Worm (Caenorhabditis elegans) whole organism, L4 larva: ENCODE data around the gene gst-29.
A peak's percentile ranks its signal among the peaks of the same experiment; 100 is the strongest.

ENCODE experiments used
- D1046.2 ChIP-seq: fragments of 200-800 bp; sonication (Bioruptor generic); IDR thresholded peaks from 2 replicates; pipeline ENCODE4 v1.3.6; 2022; ENCODE audit warnings: missing genetic modification characterization, missing compliant biosample characterization
- Y48G9A.11 ChIP-seq: fragments of 200-800 bp; sonication (Bioruptor generic); IDR thresholded peaks from 2 replicates; pipeline ENCODE4 v1.3.6; 2022; ENCODE audit warnings: missing genetic modification reagents, missing genetic modification characterization, missing compliant biosample characterization
- aha-1 ChIP-seq: fragments of 150-350 bp; peaks from one replicate; lab custom pipeline; 2014; ENCODE audit warnings: missing biosample characterization, missing genetic modification characterization
- ama-1 ChIP-seq: fragments of 150-350 bp; optimal IDR thresholded peaks from 2 replicates; lab custom pipeline; 2014; ENCODE audit warnings: inconsistent platforms, mixed read lengths
- arid-1 ChIP-seq: fragments of 200-800 bp; sonication (Bioruptor generic); conservative IDR thresholded peaks from 2 replicates; pipeline ENCODE4 v1.3.6; 2022; ENCODE audit warnings: missing genetic modification reagents, missing genetic modification characterization, missing compliant biosample characterization
- ceh-20 ChIP-seq: fragments of 200-800 bp; sonication (Bioruptor generic); IDR thresholded peaks from 2 replicates; pipeline ENCODE4 v1.3.6; 2022; ENCODE audit warnings: missing genetic modification reagents, missing genetic modification characterization, missing compliant biosample characterization
- ceh-28 ChIP-seq: fragments of 150-350 bp; optimal IDR thresholded peaks from 2 replicates; lab custom pipeline; 2014; ENCODE audit warnings: missing biosample characterization, missing genetic modification reagents, missing genetic modification characterization
- ceh-82 ChIP-seq: sonication (generic microtip); optimal IDR thresholded peaks from 2 replicates; lab custom pipeline; 2017; ENCODE audit warnings: missing biosample characterization, missing genetic modification characterization
- ces-1 ChIP-seq: fragments of 150-350 bp; sonication (generic microtip); optimal IDR thresholded peaks from 4 replicates; lab custom pipeline; 2014; ENCODE audit warnings: missing biosample characterization, missing genetic modification reagents, missing genetic modification characterization
- daf-16 ChIP-seq, 3 experiments: sonication (generic microtip); optimal IDR thresholded peaks; 2 replicates each; lab custom pipeline; 2016 to 2017; ENCODE audit warnings: missing genetic modification characterization in 3 of 3, missing genetic modification reagents in 3 of 3, mild to moderate bottlenecking in 2 of 3, missing compliant biosample characterization in 2 of 3, missing biosample characterization in 1 of 3, moderate library complexity in 1 of 3
- dmd-6 ChIP-seq: fragments of 200-800 bp; sonication (Bioruptor generic); IDR thresholded peaks from 2 replicates; pipeline ENCODE4 v1.3.6; 2022; ENCODE audit warnings: missing genetic modification reagents, missing genetic modification characterization, missing compliant biosample characterization
- dmd-9 ChIP-seq: fragments of 200-800 bp; sonication (Bioruptor generic); IDR thresholded peaks from 2 replicates; pipeline ENCODE4 v1.3.6; 2022; ENCODE audit warnings: missing genetic modification reagents, missing genetic modification characterization, missing compliant biosample characterization
- dpl-1 ChIP-seq: fragments of 150-350 bp; optimal IDR thresholded peaks from 2 replicates; lab custom pipeline; 2014; ENCODE audit warnings: missing biosample characterization, missing genetic modification reagents, missing genetic modification characterization
- dve-1 ChIP-seq: sonication (generic microtip); optimal IDR thresholded peaks from 2 replicates; lab custom pipeline; 2017; ENCODE audit warnings: antibody characterized with exemption, mild to moderate bottlenecking, missing genetic modification characterization, missing compliant biosample characterization; ENCODE audit not compliant: insufficient read depth
- egl-27 ChIP-seq: sonication (generic microtip); optimal IDR thresholded peaks from 3 replicates; lab custom pipeline; 2017; ENCODE audit warnings: missing biosample characterization, missing genetic modification reagents, missing genetic modification characterization
- fkh-10 ChIP-seq: fragments of 150-350 bp; optimal IDR thresholded peaks from 2 replicates; lab custom pipeline; 2014; ENCODE audit warnings: missing biosample characterization, missing genetic modification reagents, missing genetic modification characterization
- lin-1 ChIP-seq: fragments of 200-800 bp; sonication (Bioruptor generic); IDR thresholded peaks from 2 replicates; pipeline ENCODE4 v1.3.6; 2022; ENCODE audit warnings: missing genetic modification reagents, missing genetic modification characterization, missing compliant biosample characterization
- lin-38 ChIP-seq: fragments of 200-800 bp; sonication (Bioruptor generic); IDR thresholded peaks from 2 replicates; pipeline ENCODE4 v1.3.6; 2022; ENCODE audit warnings: missing genetic modification reagents, missing genetic modification characterization, missing compliant biosample characterization
- lir-3 ChIP-seq: sonication (generic microtip); optimal IDR thresholded peaks from 2 replicates; lab custom pipeline; 2016; ENCODE audit warnings: mild to moderate bottlenecking, missing genetic modification characterization, missing compliant biosample characterization
- lsy-2 ChIP-seq, 2 experiments: fragments of 150-350 bp in 1 of 2; sonication (generic microtip) in 1 of 2; optimal IDR thresholded peaks; 2 replicates each; lab custom pipeline; 2014 to 2017; ENCODE audit warnings: missing biosample characterization in 2 of 2, missing genetic modification characterization in 2 of 2
- madf-9 ChIP-seq: fragments of 200-800 bp; sonication (Bioruptor generic); conservative IDR thresholded peaks from 2 replicates; pipeline ENCODE4 v1.3.6; 2022; ENCODE audit warnings: missing genetic modification reagents, missing genetic modification characterization, missing compliant biosample characterization
- mdl-1 ChIP-seq, 2 experiments: fragments of 150-350 bp in 1 of 2; sonication (generic microtip) in 1 of 2; optimal IDR thresholded peaks; 2 replicates each; lab custom pipeline; 2014 to 2017; ENCODE audit warnings: missing biosample characterization in 2 of 2, missing genetic modification characterization in 2 of 2
- mes-2 ChIP-seq: sonication (generic microtip); optimal IDR thresholded peaks from 2 replicates; lab custom pipeline; 2016; ENCODE audit warnings: missing genotype, mild to moderate bottlenecking, missing genetic modification characterization, missing compliant biosample characterization; ENCODE audit not compliant: poor library complexity, severe bottlenecking
- mxl-2 ChIP-seq: fragments of 200-800 bp; sonication (Bioruptor generic); conservative IDR thresholded peaks from 2 replicates; pipeline ENCODE4 v1.3.6; 2022; ENCODE audit warnings: missing genetic modification reagents, missing genetic modification characterization, missing compliant biosample characterization
- mxl-3 ChIP-seq: fragments of 200-800 bp; sonication (Bioruptor generic); optimal IDR thresholded peaks from 2 replicates; lab custom pipeline; 2018; ENCODE audit warnings: mild to moderate bottlenecking, missing genetic modification characterization, missing compliant biosample characterization
- nhr-10 ChIP-seq: fragments of 150-350 bp; optimal IDR thresholded peaks from 2 replicates; lab custom pipeline; 2014; ENCODE audit warnings: missing biosample characterization, missing genetic modification characterization
- nhr-25 ChIP-seq: sonication (generic microtip); optimal IDR thresholded peaks from 2 replicates; lab custom pipeline; 2017; ENCODE audit warnings: missing genetic modification characterization, mild to moderate bottlenecking, missing compliant biosample characterization, antibody characterized with exemption, moderate library complexity, borderline replicate concordance; ENCODE audit not compliant: insufficient read depth
- nhr-42 ChIP-seq: fragments of 200-800 bp; sonication (Bioruptor generic); IDR thresholded peaks from 2 replicates; pipeline ENCODE4 v1.3.6; 2022; ENCODE audit warnings: missing genetic modification characterization, missing compliant biosample characterization
- nhr-48 ChIP-seq: sonication (generic microtip); optimal IDR thresholded peaks from 2 replicates; lab custom pipeline; 2016; ENCODE audit warnings: mild to moderate bottlenecking, missing genetic modification characterization, missing compliant biosample characterization
- nhr-6 ChIP-seq: fragments of 150-350 bp; optimal IDR thresholded peaks from 2 replicates; lab custom pipeline; 2014; ENCODE audit warnings: missing biosample characterization, missing genetic modification characterization
- nhr-76 ChIP-seq: fragments of 150-350 bp; optimal IDR thresholded peaks from 2 replicates; lab custom pipeline; 2014; ENCODE audit warnings: missing biosample characterization, missing genetic modification characterization
- nhr-77 ChIP-seq: fragments of 150-350 bp; optimal IDR thresholded peaks from 2 replicates; lab custom pipeline; 2014; ENCODE audit warnings: missing biosample characterization, missing genetic modification characterization
- pha-4 ChIP-seq, 2 experiments: fragments of 150-350 bp in 1 of 2; fragments of 200-800 bp in 1 of 2; sonication (Bioruptor generic) in 1 of 2; IDR thresholded peaks in 1 of 2; optimal IDR thresholded peaks in 1 of 2; 2 replicates each; pipeline versions ENCODE4 v1.3.6 to Lab custom; 2014 to 2022; ENCODE audit warnings: missing genetic modification characterization in 2 of 2, missing genetic modification reagents in 2 of 2, missing biosample characterization in 1 of 2, missing compliant biosample characterization in 1 of 2
- php-3 ChIP-seq: fragments of 200-800 bp; sonication (Bioruptor generic); IDR thresholded peaks from 2 replicates; pipeline ENCODE4 v1.3.6; 2022; ENCODE audit warnings: missing genetic modification reagents, missing genetic modification characterization, missing compliant biosample characterization
- sdz-12 ChIP-seq: fragments of 200-800 bp; sonication (Bioruptor generic); optimal IDR thresholded peaks from 2 replicates; lab custom pipeline; 2018; ENCODE audit warnings: mild to moderate bottlenecking, missing genetic modification characterization, missing compliant biosample characterization
- skn-1 ChIP-seq: fragments of 150-350 bp; optimal IDR thresholded peaks from 2 replicates; lab custom pipeline; 2014; ENCODE audit warnings: missing biosample characterization, missing genetic modification characterization
- snpc-4 ChIP-seq: fragments of 150-350 bp; optimal IDR thresholded peaks from 2 replicates; lab custom pipeline; 2014; ENCODE audit warnings: missing biosample characterization, missing genetic modification characterization
- spr-1 ChIP-seq: sonication (generic microtip); optimal IDR thresholded peaks from 2 replicates; lab custom pipeline; 2016; ENCODE audit warnings: mild to moderate bottlenecking, missing genetic modification characterization, missing compliant biosample characterization
- spr-3 ChIP-seq: fragments of 200-800 bp; sonication (Bioruptor generic); optimal IDR thresholded peaks from 2 replicates; lab custom pipeline; 2018; ENCODE audit warnings: mild to moderate bottlenecking, missing genetic modification characterization, missing compliant biosample characterization
- unc-130 ChIP-seq: sonication (generic microtip); optimal IDR thresholded peaks from 2 replicates; lab custom pipeline; 2016; ENCODE audit warnings: missing genetic modification reagents, missing genetic modification characterization, missing compliant biosample characterization
- unc-39 ChIP-seq: sonication (generic microtip); optimal IDR thresholded peaks from 2 replicates; lab custom pipeline; 2017; ENCODE audit warnings: missing biosample characterization, missing genetic modification characterization
- unc-62 ChIP-seq, 3 experiments: fragments of 150-350 bp in 1 of 3; sonication (generic microtip); optimal IDR thresholded peaks in 2 of 3; peaks in 1 of 3; 1 replicate in 1 of 3; 2 replicates in 2 of 3; lab custom pipeline; 2014 to 2017; ENCODE audit warnings: missing biosample characterization in 3 of 3, missing genetic modification characterization in 3 of 3, missing genetic modification reagents in 3 of 3, missing genotype in 1 of 3
- vab-7 ChIP-seq: fragments of 200-800 bp; sonication (Bioruptor generic); IDR thresholded peaks from 2 replicates; pipeline ENCODE4 v1.3.6; 2022; ENCODE audit warnings: missing genetic modification reagents, missing genetic modification characterization, missing compliant biosample characterization
- zip-2 ChIP-seq: fragments of 150-350 bp; optimal IDR thresholded peaks from 2 replicates; lab custom pipeline; 2014; ENCODE audit warnings: missing biosample characterization, missing genetic modification characterization
- ztf-7 ChIP-seq: fragments of 150-350 bp; optimal IDR thresholded peaks from 2 replicates; lab custom pipeline; 2014; ENCODE audit warnings: missing biosample characterization, missing genetic modification characterization

The gst-29 gene

DNA sequence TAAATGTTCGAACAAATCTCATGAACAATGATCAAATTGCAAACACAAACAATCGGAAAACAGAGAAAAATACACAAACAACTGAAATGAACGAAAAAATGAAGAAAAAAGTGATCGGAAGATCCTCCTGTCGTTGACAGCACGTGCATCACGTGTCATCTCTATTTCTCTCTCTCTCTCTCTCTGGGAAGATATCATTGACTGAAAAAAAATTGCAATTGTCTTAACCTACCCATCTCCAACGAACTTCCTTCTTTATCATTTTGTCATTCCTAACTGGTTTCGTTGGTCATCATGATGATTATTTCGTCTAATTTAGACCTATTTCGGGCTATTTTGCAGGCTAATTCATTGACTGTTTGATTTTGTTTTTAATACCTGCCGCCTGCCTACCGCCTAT is 35.7 kb upstream of the gst-29 start (continued):
- TF ChIP-seq daf-16 (GFP tag; optimal IDR thresholded peaks at IDR 0.05; lab: Kevin White, UChicago) (peak in 1 of 2 experiments; percentile 84), daf-16 (tag; optimal IDR thresholded peaks at IDR 0.05; lab: Kevin White, UChicago) (no peak), vab-7 (GFP tag; lab: Robert Waterston, UW) (no peak), pha-4 (GFP tag; IDR thresholded peaks at IDR 0.05; lab: Robert Waterston, UW) (no peak), pha-4 (tag; optimal IDR thresholded peaks at IDR 0.05; lab: Kevin White, UChicago) (no peak), dmd-9 (GFP tag; lab: Robert Waterston, UW) (no peak), arid-1 (GFP tag; lab: Robert Waterston, UW) (no peak), mxl-2 (GFP tag; lab: Robert Waterston, UW) (0 out of 2 replicates have a peak, but pooled peaks have one; percentile 45), lin-1 (peak; percentile 57; the same call in 1 of the 2 replicates), nhr-10 (tag; lab: Kevin White, UChicago) (no peak), nhr-77 (tag; lab: Kevin White, UChicago) (peak; percentile 84), mes-2 (peak; percentile 5), nhr-48 (tag; lab: Kevin White, UChicago) (peak; percentile 73), unc-39 (tag; lab: Kevin White, UChicago) (no peak), lsy-2 (tag; optimal IDR thresholded peaks at IDR 0.05; lab: Kevin White, UChicago) (peak in 1 of 2 experiments; percentile 73), spr-1 (tag; lab: Kevin White, UChicago) (no peak), aha-1 (tag; lab: Kevin White, UChicago) (no peak), nhr-76 (no peak), sdz-12 (GFP tag; lab: Kevin White, UChicago) (no peak), ztf-7 (tag; lab: Kevin White, UChicago) (no peak), ceh-28 (tag; lab: Kevin White, UChicago) (no peak), nhr-42 (no peak), skn-1 (no peak), dpl-1 (GFP tag; lab: Kevin White, UChicago) (peak; percentile 22), ama-1 (peak; percentile 14), mdl-1 (tag; optimal IDR thresholded peaks at IDR 0.05; lab: Kevin White, UChicago) (peak; percentile 15 to 89), madf-9 (no peak), lir-3 (tag; lab: Kevin White, UChicago) (no peak)

ce11 chrII:15204069-15204850 is 34.6 kb upstream of the gst-29 start:
- TF ChIP-seq snpc-4 (tag; lab: Kevin White, UChicago): no peak
- peak; percentile 13; the same call in 1 of the 2 replicates for TF ChIP-seq dmd-6
- TF ChIP-seq unc-62 (GFP tag; optimal IDR thresholded peaks at IDR 0.05 in 1 of 2; lab: Kevin White, UChicago): peak in 1 of 2 experiments; percentile 67
- TF ChIP-seq unc-62 (tag; optimal IDR thresholded peaks at IDR 0.05; lab: Kevin White, UChicago): no peak
- TF ChIP-seq, all 104 proteins: peak for 2

ce11 chrII:15203398-15204068 is 33.9 kb upstream of the gst-29 start:
- TF ChIP-seq fkh-10 (no peak), lin-38 (GFP tag; lab: Robert Waterston, UW) (no peak), nhr-42 (no peak), ceh-20 (GFP tag; lab: Robert Waterston, UW) (no peak), Y48G9A.11 (GFP tag; lab: Robert Waterston, UW) (no peak), zip-2 (no peak), D1046.2 (GFP tag; lab: Robert Waterston, UW) (no peak), unc-130 (GFP tag; lab: Kevin White, UChicago) (no peak), dmd-6 (no peak), ces-1 (GFP tag; lab: Kevin White, UChicago) (no peak), mxl-3 (no peak), ceh-82 (tag; lab: Kevin White, UChicago) (no peak), egl-27 (tag; lab: Kevin White, UChicago) (no peak), dve-1 (peak; percentile 19), nhr-6 (tag; lab: Kevin White, UChicago) (no peak), php-3 (no peak), nhr-25 (peak; percentile 1), spr-3 (GFP tag; lab: Kevin White, UChicago) (no peak), nhr-10 (tag; lab: Kevin White, UChicago) (no peak)
